Worm (Caenorhabditis elegans): ENCODE measurements around the gene C17F4.11.

C17F4.11 gene

DNA sequence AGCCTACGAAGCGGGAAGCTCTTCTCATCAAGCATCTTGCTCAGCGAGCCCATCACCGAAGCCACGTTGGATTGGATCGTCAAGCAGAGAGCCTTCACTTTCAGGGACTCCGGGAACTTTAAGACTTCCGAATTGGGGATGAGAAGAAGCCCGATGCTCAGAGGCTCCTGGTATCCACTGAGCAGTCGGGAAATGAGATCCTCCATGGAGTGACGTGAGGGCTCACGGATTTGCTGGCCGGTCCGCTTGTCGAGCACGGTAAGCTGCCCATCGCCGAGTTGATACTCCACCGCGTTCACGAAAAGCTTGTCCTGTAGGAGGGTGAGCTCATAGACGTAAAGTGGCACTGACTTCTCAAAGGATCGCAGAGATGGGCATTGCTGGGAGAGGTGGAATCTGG, 10.3 kb downstream of the C17F4.11 start:
- no peak for TF ChIP-seq W03F9.2 (tag; optimal IDR thresholded peaks at IDR 0.05)
- TF ChIP-seq him-1 (tag; optimal IDR thresholded peaks at IDR 0.05): no peak
- no peak for TF ChIP-seq dao-5 (tag; optimal IDR thresholded peaks at IDR 0.05)

DNA sequence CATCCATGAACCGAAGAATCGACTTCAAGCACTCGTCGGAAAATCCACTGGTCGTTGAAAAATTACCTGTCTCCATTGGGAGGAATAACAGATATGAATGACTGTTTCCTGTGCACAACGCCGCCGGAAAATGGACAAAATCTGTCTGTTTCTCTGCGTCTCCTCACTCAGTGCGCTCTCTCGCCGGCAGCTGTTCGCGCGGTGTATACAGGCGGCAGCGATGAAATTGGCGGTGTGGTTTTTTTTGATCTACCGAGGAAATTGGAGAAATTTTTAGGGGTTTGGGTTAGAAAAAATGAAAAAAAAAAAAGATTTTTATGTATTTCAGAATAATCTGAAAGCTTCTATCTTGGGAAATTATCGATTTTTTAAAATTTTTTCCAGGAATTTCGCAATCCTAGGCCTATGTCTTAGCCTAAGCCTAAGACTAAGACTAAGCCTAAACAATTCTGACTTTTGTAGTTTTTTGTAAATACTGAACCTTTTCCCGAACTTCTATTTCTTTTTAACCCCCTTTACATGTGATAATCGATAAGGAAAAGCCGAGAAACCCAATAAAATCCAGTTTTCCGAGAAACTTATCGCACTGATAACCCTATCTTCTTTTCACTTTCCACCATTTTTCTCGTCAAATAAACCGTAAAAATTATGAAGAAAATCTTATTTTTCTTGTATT, 10.9 kb downstream of the C17F4.11 start, which contains the start of the genes fbxc-50 and C17F4.2:
fbxc-50 (minus strand) TSS at position 81 of the 676 bp plus-strand sequence.
C17F4.2 (plus strand) TSS at position 626 of the 676 bp plus-strand sequence.
- TF ChIP-seq dao-5 (tag; optimal IDR thresholded peaks at IDR 0.05) (no peak), him-1 (tag; optimal IDR thresholded peaks at IDR 0.05) (no peak), W03F9.2 (tag; optimal IDR thresholded peaks at IDR 0.05) (no peak)

DNA sequence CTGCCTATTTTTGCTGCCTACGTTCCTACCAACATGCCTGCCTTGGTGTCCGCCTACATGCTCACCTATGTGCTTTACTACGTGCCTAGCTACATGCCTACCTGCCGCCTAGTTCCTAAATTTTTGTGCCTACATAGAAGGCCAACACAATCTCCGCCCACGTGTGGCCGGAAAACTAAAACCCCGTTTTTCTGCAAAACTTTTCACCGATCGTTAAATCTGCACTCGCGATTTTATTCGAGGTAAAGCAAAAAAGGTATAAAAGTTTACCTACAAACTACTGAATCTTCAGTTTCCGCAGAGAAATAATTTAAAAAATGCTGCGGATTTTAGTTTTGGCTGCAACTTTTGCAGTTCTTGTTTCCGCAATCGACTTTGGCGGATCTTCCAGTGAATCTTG, 12.1 kb downstream of the C17F4.11 start, which contains the start of gene clec-124:
clec-124 (plus strand) TSS at position 301 of the 400 bp plus-strand sequence.
- no peak for TF ChIP-seq dao-5 (tag; optimal IDR thresholded peaks at IDR 0.05)

DNA sequence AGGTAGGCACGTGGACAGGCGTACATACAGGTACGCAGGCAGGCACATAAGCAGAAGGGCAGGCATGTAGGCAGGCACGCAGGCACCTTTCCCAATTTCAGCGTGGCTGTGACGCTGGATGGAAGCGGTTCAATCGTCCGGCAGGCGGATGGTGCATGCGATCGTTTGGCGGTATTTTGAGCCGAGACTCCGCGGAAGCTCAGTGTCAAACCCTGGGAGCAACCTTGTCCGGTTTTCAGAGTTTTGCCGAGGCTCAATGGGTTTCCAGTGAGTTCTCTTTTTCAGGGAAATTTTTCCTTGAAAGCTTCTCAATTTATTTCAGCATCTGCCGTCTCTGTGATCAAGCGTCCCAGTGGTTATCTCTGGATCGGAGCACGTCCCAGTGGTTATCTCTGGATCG, 12.9 kb downstream of the C17F4.11 start:
- no peak for TF ChIP-seq him-1 (tag; optimal IDR thresholded peaks at IDR 0.05)
- TF ChIP-seq W03F9.2 (tag; optimal IDR thresholded peaks at IDR 0.05): no peak
- TF ChIP-seq dao-5 (tag; optimal IDR thresholded peaks at IDR 0.05): no peak

DNA sequence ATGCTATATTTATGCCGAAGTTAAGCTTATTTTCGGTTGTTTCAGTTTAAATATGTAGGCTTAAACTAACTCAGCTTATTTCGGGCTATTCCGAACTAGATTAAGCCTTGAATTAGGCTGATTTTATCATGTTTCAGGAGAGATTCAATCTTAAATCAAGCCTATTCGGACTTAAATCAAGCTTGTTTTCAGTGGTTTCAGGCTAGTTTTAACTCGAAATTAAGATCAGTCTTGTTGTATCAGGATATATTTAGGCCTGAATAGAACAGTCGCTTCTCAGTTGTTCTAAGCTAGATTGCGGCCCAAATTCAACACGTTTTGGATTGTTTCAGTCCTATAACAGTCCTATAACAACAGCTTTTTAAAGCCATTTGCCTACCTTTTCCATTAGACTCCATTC, 14.5 kb downstream of the C17F4.11 start:
- no peak for TF ChIP-seq him-1 (tag; optimal IDR thresholded peaks at IDR 0.05)
- TF ChIP-seq dao-5 (tag; optimal IDR thresholded peaks at IDR 0.05): no peak
- no peak for TF ChIP-seq W03F9.2 (tag; optimal IDR thresholded peaks at IDR 0.05)

DNA sequence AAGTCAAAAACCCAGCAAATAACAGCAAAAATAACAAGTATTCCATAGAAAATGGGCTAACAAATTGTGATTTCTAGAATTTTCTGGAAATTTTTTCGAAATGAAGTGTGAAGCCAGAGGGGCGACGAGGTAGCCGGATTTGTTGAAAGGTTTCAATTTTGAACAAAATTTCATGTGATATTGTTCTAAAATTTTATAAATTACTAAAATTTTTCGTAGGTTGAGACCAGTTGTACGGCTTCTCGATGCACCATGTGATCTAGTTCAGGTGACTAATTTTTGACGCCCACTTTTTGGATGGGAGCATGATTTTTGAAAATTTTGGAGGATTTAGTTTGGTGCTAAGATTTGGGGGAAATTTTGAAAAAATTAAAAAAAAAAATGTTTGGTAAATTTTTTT, 22.0 kb downstream of the C17F4.11 start, which contains the start of gene gcy-19:
gcy-19 (minus strand) TSS at position 101 of the 400 bp plus-strand sequence.
- TF ChIP-seq dao-5 (tag; optimal IDR thresholded peaks at IDR 0.05): no peak
- no peak for TF ChIP-seq him-1 (tag; optimal IDR thresholded peaks at IDR 0.05)
- TF ChIP-seq W03F9.2 (tag; optimal IDR thresholded peaks at IDR 0.05): no peak

DNA sequence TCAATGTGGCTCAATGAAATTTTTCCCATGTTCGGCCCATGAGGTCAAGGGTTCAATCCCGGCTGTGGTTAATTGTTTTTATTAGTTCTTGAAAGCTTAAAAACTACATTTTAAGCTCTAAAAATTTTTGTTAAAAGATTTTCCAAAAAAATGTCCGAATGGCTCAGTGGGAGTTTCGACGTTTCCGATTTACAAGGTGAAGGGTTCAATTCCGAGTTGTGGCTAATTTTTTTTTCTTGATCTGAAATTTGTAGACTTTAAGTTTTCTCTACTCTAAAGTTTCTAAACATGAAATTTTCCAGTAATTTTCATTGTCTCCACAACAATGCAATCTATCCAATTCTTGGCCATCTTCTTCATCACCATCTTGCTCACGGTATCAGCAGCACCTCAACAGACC, 25.2 kb downstream of the C17F4.11 start, which contains the start of gene F02E11.2:
F02E11.2 (plus strand) TSS at position 301 of the 400 bp plus-strand sequence.
- TF ChIP-seq dao-5 (tag; optimal IDR thresholded peaks at IDR 0.05) (no peak), him-1 (tag; optimal IDR thresholded peaks at IDR 0.05) (no peak), W03F9.2 (tag; optimal IDR thresholded peaks at IDR 0.05) (no peak)

DNA sequence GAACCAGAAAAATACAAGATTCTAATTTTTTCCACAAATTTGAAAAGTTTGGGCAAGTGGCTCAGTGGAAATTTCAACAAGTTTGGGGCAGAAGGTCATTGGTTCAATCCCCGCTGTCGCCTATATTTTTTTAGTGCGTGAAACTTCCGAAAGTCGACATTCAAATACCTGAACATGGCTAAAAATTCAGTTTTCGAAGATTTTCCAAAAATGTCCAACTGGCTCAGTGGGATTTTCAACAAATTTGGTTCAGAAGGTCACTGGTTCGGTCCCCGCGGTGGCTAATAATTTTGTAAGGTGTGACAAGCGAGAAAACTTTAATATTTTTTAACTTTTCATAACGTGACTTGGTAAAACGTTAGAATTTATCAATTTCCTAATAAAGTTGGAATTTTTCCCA, 27.4 kb downstream of the C17F4.11 start:
- TF ChIP-seq dao-5 (tag; optimal IDR thresholded peaks at IDR 0.05): no peak
- TF ChIP-seq W03F9.2 (tag; optimal IDR thresholded peaks at IDR 0.05): no peak
- no peak for TF ChIP-seq him-1 (tag; optimal IDR thresholded peaks at IDR 0.05)

DNA sequence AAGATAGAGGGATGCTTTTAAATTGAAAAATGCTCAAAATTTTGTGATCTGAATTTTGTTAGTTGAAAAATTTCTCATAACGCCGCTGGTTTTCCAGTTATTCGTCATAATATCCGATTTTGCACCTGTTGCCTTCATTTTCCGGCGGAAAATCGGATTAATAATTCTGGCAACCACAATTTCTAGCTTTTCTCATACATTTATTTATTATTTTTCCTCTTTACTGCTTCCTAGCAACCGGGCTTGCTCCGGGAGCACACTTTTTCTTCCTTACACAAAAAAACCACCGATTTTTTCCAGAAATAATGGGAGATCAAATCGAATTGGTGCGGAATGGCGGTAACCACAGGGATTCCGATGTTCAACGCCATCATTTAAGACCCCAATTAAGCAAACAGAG, 30.1 kb downstream of the C17F4.11 start, which contains the start of gene F02E11.7:
F02E11.7 (plus strand) TSS at position 301 of the 400 bp plus-strand sequence.
- TF ChIP-seq him-1 (tag; optimal IDR thresholded peaks at IDR 0.05) (no peak), dao-5 (tag; optimal IDR thresholded peaks at IDR 0.05) (no peak), W03F9.2 (tag; optimal IDR thresholded peaks at IDR 0.05) (no peak)

DNA sequence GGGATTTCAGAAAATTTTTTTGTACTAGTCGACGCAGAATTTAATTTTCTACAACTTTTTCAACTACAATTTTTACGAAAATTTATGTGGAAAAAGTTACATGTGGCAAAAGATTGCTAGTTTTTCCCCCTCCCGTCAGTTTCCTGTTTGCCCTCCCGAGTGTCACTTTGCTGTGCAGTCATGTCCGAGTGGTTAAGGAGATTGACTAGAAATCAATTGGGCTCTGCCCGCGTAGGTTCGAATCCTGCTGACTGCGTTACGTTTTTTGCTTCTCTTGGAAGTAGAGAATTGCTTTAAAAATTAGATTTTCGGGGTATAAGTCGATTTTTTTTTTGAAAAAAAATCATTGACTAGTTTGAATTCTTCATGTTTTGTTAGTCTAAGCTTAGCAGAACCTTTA, 30.5 kb downstream of the C17F4.11 start:
- TF ChIP-seq him-1 (tag; optimal IDR thresholded peaks at IDR 0.05): no peak
- no peak for TF ChIP-seq dao-5 (tag; optimal IDR thresholded peaks at IDR 0.05)
- TF ChIP-seq W03F9.2 (tag; optimal IDR thresholded peaks at IDR 0.05): no peak

DNA sequence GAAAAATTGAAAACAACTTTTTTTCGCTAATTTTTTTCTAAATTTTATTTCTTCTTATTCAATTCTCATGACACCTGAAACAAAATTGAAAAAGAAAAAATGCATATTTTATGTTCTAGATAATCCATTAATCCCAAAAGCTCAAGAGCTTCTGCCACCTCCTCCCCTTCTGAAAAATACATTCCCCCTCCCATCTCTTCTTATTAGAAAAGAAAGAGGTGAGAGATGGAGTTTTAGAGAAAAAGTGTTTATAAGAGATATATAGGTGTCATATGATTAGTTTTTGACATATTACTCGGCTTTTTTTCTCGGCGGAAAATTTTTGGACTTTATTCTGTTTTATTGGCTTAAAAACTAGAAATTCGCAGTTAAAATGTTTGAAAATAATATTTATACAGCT, 33.3 kb downstream of the C17F4.11 start:
- no peak for TF ChIP-seq him-1 (tag; optimal IDR thresholded peaks at IDR 0.05)
- no peak for TF ChIP-seq dao-5 (tag; optimal IDR thresholded peaks at IDR 0.05)
- TF ChIP-seq W03F9.2 (tag; optimal IDR thresholded peaks at IDR 0.05): no peak

DNA sequence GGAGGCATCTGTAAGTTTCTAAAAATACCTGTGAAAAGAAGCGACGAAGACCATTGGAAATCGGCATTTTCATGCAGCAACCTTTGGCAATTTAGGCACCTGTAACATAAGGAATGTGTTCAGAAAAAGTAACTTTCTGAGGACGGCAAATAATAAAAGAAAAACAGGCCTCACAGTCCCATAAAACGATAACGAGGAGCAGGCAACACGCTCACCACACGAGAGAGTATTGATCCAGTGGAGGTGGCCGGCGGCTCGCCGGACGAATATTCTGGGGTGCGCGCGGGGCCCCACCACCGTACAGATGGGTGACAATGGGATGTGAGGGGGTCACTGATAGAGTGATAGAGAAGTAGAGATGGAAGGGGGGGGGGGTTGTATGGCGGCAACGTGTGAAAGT, 37.7 kb downstream of the C17F4.11 start, which contains the start of gene F02E11.3:
F02E11.3 (minus strand) TSS at position 101 of the 400 bp plus-strand sequence.
- no peak for TF ChIP-seq dao-5 (tag; optimal IDR thresholded peaks at IDR 0.05)

DNA sequence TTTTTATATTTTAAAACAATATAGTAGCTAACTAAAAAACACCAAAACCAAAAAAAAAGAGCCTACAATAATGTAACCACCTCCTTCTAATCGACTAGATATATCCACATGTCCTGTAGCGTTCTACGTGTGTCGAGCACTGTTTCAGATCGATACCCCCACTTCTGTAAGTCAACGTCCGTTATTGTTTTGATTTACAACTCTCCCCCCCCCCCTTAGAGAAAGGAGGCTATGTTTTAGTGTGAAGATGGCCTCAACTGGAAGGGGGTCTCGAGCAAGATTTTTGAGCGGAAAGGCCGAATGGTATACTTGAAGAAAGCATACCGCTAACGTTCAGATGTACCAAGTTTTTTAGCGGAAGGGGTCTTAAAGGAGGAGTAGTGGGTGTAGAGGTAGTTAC, 40.4 kb downstream of the C17F4.11 start, which contains the start of gene F02E11.4:
F02E11.4 (minus strand) TSS at position 101 of the 400 bp plus-strand sequence.
- TF ChIP-seq dao-5 (tag; optimal IDR thresholded peaks at IDR 0.05) (no peak), W03F9.2 (tag; optimal IDR thresholded peaks at IDR 0.05) (no peak), him-1 (tag; optimal IDR thresholded peaks at IDR 0.05) (no peak)

DNA sequence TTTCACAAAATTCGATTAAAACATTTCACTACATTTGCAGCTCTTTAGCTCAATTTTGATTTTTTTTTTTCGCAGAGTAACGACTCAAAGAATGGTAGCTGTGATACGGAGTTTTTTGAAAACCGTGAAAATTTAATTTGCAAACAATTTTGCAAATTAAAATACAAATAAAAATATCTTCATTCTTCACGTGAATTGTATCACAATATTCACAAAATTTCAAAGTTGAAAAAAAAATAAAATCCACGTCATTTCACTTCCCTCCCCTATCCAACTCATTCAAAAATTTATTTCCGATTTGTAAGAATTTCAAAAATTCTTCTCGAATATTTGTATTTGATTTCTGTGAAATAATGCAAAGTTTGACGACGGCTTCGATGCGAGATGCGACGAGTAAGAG, 41.4 kb downstream of the C17F4.11 start, which contains the start of gene wht-4:
wht-4 (plus strand) TSS at position 301 of the 400 bp plus-strand sequence.
- no peak for TF ChIP-seq him-1 (tag; optimal IDR thresholded peaks at IDR 0.05)
- TF ChIP-seq dao-5 (tag; optimal IDR thresholded peaks at IDR 0.05): no peak
- no peak for TF ChIP-seq W03F9.2 (tag; optimal IDR thresholded peaks at IDR 0.05)

Measured in whole organism, L4/young adult.